Worm (Caenorhabditis elegans): ENCODE measurements around the gene C17B7.14.

C17B7.14 gene

DNA sequence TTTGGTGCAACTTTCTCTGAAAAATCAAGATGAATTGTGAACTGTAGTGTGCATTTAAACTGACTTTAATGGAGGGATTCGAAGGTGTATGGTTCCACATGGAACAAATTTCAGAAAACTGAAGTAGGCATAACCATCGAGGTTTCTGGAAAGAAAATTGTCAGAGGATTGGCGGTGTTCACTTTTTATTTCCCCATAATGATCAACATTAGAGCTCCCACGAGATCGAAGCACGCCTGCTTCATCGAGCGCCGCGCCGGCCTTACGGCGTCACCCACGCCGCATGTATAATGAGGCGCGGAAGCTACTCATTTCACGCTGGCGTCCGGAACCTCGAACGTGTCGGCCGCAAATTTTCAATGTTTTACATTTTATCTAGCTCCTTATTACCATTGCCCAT, 32.2 kb downstream of the C17B7.14 start:
- TF ChIP-seq T23F11.4 (GFP tag; optimal IDR thresholded peaks at IDR 0.05) (no peak), K02D7.2 (tag; optimal IDR thresholded peaks at IDR 0.05) (no peak), pqm-1 (tag; optimal IDR thresholded peaks at IDR 0.05) (no peak), madf-2 (tag; optimal IDR thresholded peaks at IDR 0.05) (no peak), zip-5 (tag; optimal IDR thresholded peaks at IDR 0.05) (no peak), elt-2 (tag; optimal IDR thresholded peaks at IDR 0.05) (no peak), unc-42 (tag; optimal IDR thresholded peaks at IDR 0.05) (no peak), odd-2 (tag; optimal IDR thresholded peaks at IDR 0.05) (no peak), eyg-1 (tag; optimal IDR thresholded peaks at IDR 0.05) (no peak)

DNA sequence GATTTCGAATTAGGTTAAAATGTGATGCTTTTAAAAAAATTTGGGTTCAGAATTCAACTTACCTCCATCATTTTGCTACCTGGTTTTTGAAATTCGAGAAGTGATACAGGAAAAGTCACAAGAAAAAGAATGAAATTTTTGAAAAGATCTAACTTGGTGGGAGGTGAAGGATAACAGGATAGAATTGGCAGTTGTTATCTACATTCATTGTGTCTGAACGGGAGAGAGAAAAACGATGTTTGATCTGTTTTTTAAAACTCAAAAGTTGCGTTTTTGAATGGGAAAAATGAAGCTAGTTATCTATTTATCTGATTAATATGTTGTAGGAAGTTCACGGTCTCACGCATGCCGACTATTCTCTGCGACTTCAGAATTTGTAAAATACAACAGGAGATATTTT, 33.0 kb downstream of the C17B7.14 start, which contains the start of gene F35F10.7:
TSS of gene F35F10.7 (minus strand) at position 101 of the 400 bp plus-strand sequence.
- TF ChIP-seq ceh-22 (tag; optimal IDR thresholded peaks at IDR 0.05) (no peak), ceh-2 (tag; optimal IDR thresholded peaks at IDR 0.05) (no peak), npax-4 (tag; optimal IDR thresholded peaks at IDR 0.05) (no peak), pros-1 (tag; optimal IDR thresholded peaks at IDR 0.05) (no peak), sdc-2 (tag; optimal IDR thresholded peaks at IDR 0.05) (no peak), tbx-2 (tag; optimal IDR thresholded peaks at IDR 0.05) (no peak), hlh-15 (tag; optimal IDR thresholded peaks at IDR 0.05) (no peak), ceh-31 (tag; optimal IDR thresholded peaks at IDR 0.05) (no peak), ceh-34 (tag; optimal IDR thresholded peaks at IDR 0.05) (no peak), eyg-1 (tag; optimal IDR thresholded peaks at IDR 0.05) (no peak), odd-2 (tag; optimal IDR thresholded peaks at IDR 0.05) (no peak), ztf-16 (tag; optimal IDR thresholded peaks at IDR 0.05) (no peak), Y22D7AL.16 (tag; optimal IDR thresholded peaks at IDR 0.05) (no peak), ahr-1 (tag; optimal IDR thresholded peaks at IDR 0.05) (no peak), lin-11 (tag; optimal IDR thresholded peaks at IDR 0.05) (no peak), pat-9 (tag; optimal IDR thresholded peaks at IDR 0.05) (no peak), K02D7.2 (tag; optimal IDR thresholded peaks at IDR 0.05) (no peak), tbx-7 (tag; optimal IDR thresholded peaks at IDR 0.05) (no peak), unc-42 (tag; optimal IDR thresholded peaks at IDR 0.05) (no peak), F13H6.1 (tag; optimal IDR thresholded peaks at IDR 0.05) (no peak)

DNA sequence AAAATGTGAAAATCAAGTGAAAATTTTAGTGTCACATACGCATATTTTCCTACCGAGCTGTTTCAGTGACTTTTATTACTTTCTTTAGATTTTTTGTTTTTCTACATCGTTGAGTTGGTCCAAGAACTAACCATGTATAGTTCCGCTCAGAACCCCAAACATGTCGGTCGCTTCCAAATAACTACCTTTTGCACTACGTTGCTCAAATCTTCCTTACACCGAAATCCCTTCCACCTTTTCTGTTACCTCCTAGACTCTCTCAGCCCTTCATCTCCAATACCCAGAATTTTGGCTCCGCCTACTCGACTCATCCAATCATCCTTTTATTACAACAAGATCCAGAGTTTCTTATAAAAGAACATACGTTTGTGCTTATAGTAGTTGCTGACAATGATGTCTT, 35.7 kb downstream of the C17B7.14 start, which contains the start of gene F35F10.5:
TSS of gene F35F10.5 (plus strand) at position 301 of the 400 bp plus-strand sequence.
- no peak for TF ChIP-seq ceh-34 (tag; optimal IDR thresholded peaks at IDR 0.05)
- TF ChIP-seq pha-2 (tag; optimal IDR thresholded peaks at IDR 0.05) = no peak
- TF ChIP-seq C38D4.7 (GFP tag; optimal IDR thresholded peaks at IDR 0.05) = no peak
- no peak for TF ChIP-seq fkh-6 (tag; optimal IDR thresholded peaks at IDR 0.05)
- TF ChIP-seq unc-86 (tag; optimal IDR thresholded peaks at IDR 0.05) = no peak
- TF ChIP-seq hlh-8 (tag; optimal IDR thresholded peaks at IDR 0.05) = no peak
- TF ChIP-seq fkh-10 (GFP tag; optimal IDR thresholded peaks at IDR 0.05) = no peak
- TF ChIP-seq ceh-9 (tag; optimal IDR thresholded peaks at IDR 0.05) = no peak
- TF ChIP-seq ref-2 (tag; optimal IDR thresholded peaks at IDR 0.05) = no peak
- TF ChIP-seq madf-2 (tag; optimal IDR thresholded peaks at IDR 0.05) = no peak
- no peak for TF ChIP-seq pha-4 (tag; optimal IDR thresholded peaks at IDR 0.05)
- no peak for TF ChIP-seq ceh-18 (tag; optimal IDR thresholded peaks at IDR 0.05)
- TF ChIP-seq elt-4 (tag; optimal IDR thresholded peaks at IDR 0.05) = no peak
- no peak for TF ChIP-seq dmd-4 (tag; optimal IDR thresholded peaks at IDR 0.05; ENCODE audit: borderline replicate concordance)
- no peak for TF ChIP-seq ceh-14 (tag; optimal IDR thresholded peaks at IDR 0.05)
- TF ChIP-seq ceh-48 (tag; optimal IDR thresholded peaks at IDR 0.05) = no peak
- TF ChIP-seq C08G9.2 (tag; optimal IDR thresholded peaks at IDR 0.05) = no peak
- no peak for TF ChIP-seq rnt-1 (tag; optimal IDR thresholded peaks at IDR 0.05)
- no peak for TF ChIP-seq K09A11.1 (tag; optimal IDR thresholded peaks at IDR 0.05; ENCODE audit: insufficient read depth)
